Fruit fly (Drosophila melanogaster): ENCODE results near the gene CG4836.

CG4836 gene

dm6 chr3R:20021152-20021769, 7.6 kb downstream of the CG4836 start, which contains the start of the genes PIG-L and psidin (continued):
- TF ChIP-seq jigr1 (GFP tag; IDR thresholded peaks at IDR 0.05) = peak; percentile 73; the same call in 2 of the 3 replicates
- TF ChIP-seq CG6654 (GFP tag; optimal IDR thresholded peaks at IDR 0.05) = peak; percentile 18
- TF ChIP-seq ranshi (GFP tag; IDR thresholded peaks at IDR 0.05) = peak; percentile 46; the same call in 1 of the 2 replicates
- TF ChIP-seq Atf3 (GFP tag; optimal IDR thresholded peaks at IDR 0.05) = peak; percentile 61
- peak; percentile 59 for TF ChIP-seq H2.0 (GFP tag; IDR thresholded peaks at IDR 0.05)
- TF ChIP-seq zen2 (GFP tag; IDR thresholded peaks at IDR 0.05; ENCODE audit: partially characterized antibody) = peak; percentile 94
- TF ChIP-seq salm (tag; optimal IDR thresholded peaks at IDR 0.05) = peak; percentile 47
- peak; percentile 21 for TF ChIP-seq BtbVII (GFP tag; optimal IDR thresholded peaks at IDR 0.05)
- peak; percentile 58 for TF ChIP-seq CG10462 (GFP tag; optimal IDR thresholded peaks at IDR 0.05)
- TF ChIP-seq CG2712 (tag; optimal IDR thresholded peaks at IDR 0.05) = peak; percentile 91
- peak; percentile 68 for TF ChIP-seq CG2116 (GFP tag; optimal IDR thresholded peaks at IDR 0.05)
- TF ChIP-seq CG31224 (GFP tag; IDR thresholded peaks at IDR 0.05) = no peak; the same call in 1 of the 2 replicates
- peak; percentile 3 for TF ChIP-seq Neu2 (GFP tag; optimal IDR thresholded peaks at IDR 0.05; ENCODE audit: borderline replicate concordance)
- TF ChIP-seq CG5953 (GFP tag; IDR thresholded peaks at IDR 0.05) = no peak
- TF ChIP-seq pho (GFP tag; optimal IDR thresholded peaks at IDR 0.05) = peak; percentile 90
- peak; percentile 2 for TF ChIP-seq CG18011 (GFP tag; optimal IDR thresholded peaks at IDR 0.05)
- peak; percentile 88 for TF ChIP-seq Xbp1 (GFP tag; optimal IDR thresholded peaks at IDR 0.05)
- TF ChIP-seq CG13424 (tag; optimal IDR thresholded peaks at IDR 0.05) = peak; percentile 94
- peak; percentile 43 for TF ChIP-seq cwo (GFP tag; optimal IDR thresholded peaks at IDR 0.05)
- TF ChIP-seq CG18476 (GFP tag; optimal IDR thresholded peaks at IDR 0.05) = peak; percentile 24
- TF ChIP-seq Sry-β (GFP tag; optimal IDR thresholded peaks at IDR 0.05) = peak; percentile 53
- TF ChIP-seq stc (GFP tag; IDR thresholded peaks at IDR 0.05) = peak; percentile 61; the same call in 1 of the 2 replicates
- TF ChIP-seq CG10366 (GFP tag; IDR thresholded peaks at IDR 0.05) = peak; percentile 87
- peak; percentile 21; the same call in 1 of the 3 replicates for TF ChIP-seq H15 (GFP tag; IDR thresholded peaks at IDR 0.05)
- TF ChIP-seq zfh1 (GFP tag; IDR thresholded peaks at IDR 0.05) = peak; percentile 68; the same call in 2 of the 3 replicates
- TF ChIP-seq Bdp1 (GFP tag; optimal IDR thresholded peaks at IDR 0.05) = peak; percentile 78
- peak; percentile 50 for TF ChIP-seq maf-S (GFP tag; optimal IDR thresholded peaks at IDR 0.05)
- TF ChIP-seq twi (tag; optimal IDR thresholded peaks at IDR 0.05) = peak; percentile 82
- peak; percentile 42; the same call in 2 of the 3 replicates for TF ChIP-seq Mrtf (GFP tag; IDR thresholded peaks at IDR 0.05)
- TF ChIP-seq CG5180 (GFP tag; optimal IDR thresholded peaks at IDR 0.05) = no peak
- peak; percentile 96 for TF ChIP-seq CG34224 (GFP tag; IDR thresholded peaks at IDR 0.05; ENCODE audit: partially characterized antibody)
- peak; percentile 57 for TF ChIP-seq Lhr (GFP tag; optimal IDR thresholded peaks at IDR 0.05)
- no peak for TF ChIP-seq CG1832 (GFP tag; optimal IDR thresholded peaks at IDR 0.05)
- peak; percentile 66 for TF ChIP-seq E2f1 (GFP tag; IDR thresholded peaks at IDR 0.05)
- TF ChIP-seq CG2199 (GFP tag; IDR thresholded peaks at IDR 0.05) = 0 out of 3 replicates have a peak, but pooled peaks have one; percentile 47
- TF ChIP-seq knrl (GFP tag; IDR thresholded peaks at IDR 0.05; ENCODE audit: partially characterized antibody) = peak; percentile 97
- peak; percentile 55 for TF ChIP-seq ab (GFP tag; optimal IDR thresholded peaks at IDR 0.05)
- no peak for TF ChIP-seq CkIIα-i1 (GFP tag; IDR thresholded peaks at IDR 0.05)
- TF ChIP-seq CG4424 (GFP tag; optimal IDR thresholded peaks at IDR 0.05) = peak; percentile 96
- TF ChIP-seq CG2678 (tag; optimal IDR thresholded peaks at IDR 0.05) = peak; percentile 83
- TF ChIP-seq ci (GFP tag; IDR thresholded peaks at IDR 0.05) = peak; percentile 66
- peak; percentile 54 for TF ChIP-seq pnt (GFP tag; optimal IDR thresholded peaks at IDR 0.05)
- TF ChIP-seq CG15601 (tag; optimal IDR thresholded peaks at IDR 0.05) = peak; percentile 84
- no peak for TF ChIP-seq ash1 (GFP tag; optimal IDR thresholded peaks at IDR 0.05)
- TF ChIP-seq CG10959 (GFP tag; IDR thresholded peaks at IDR 0.05) = peak; percentile 40; the same call in 1 of the 2 replicates
- TF ChIP-seq CG6254 (GFP tag; optimal IDR thresholded peaks at IDR 0.05) = peak; percentile 30
- TF ChIP-seq CG43689 (GFP tag; IDR thresholded peaks at IDR 0.05) = no peak
- peak; percentile 95 for TF ChIP-seq CG12391 (tag; optimal IDR thresholded peaks at IDR 0.05)
- peak; percentile 63 for TF ChIP-seq CG13123 (GFP tag; optimal IDR thresholded peaks at IDR 0.05)
